Fruit fly (Drosophila melanogaster) whole organism, embryonic: ENCODE data around the gene CG10996.
A peak's percentile ranks its signal among the peaks of the same experiment; 100 is the strongest.

Source experiments
- ATbp ChIP-seq: fragments of 200-800 bp; sonication (Bioruptor generic); optimal IDR thresholded peaks from 2 replicates; lab custom pipeline; 2017; ENCODE audit warnings: missing biosample characterization, mild to moderate bottlenecking, missing genetic modification characterization, missing genetic modification reagents
- Awh ChIP-seq: fragments of 200-800 bp; sonication (Bioruptor generic); IDR thresholded peaks from 2 replicates; pipeline ENCODE4, ENCODE4 v1.3.6; 2022; ENCODE audit warnings: missing biosample characterization, missing genetic modification characterization
- BEAF-32 ChIP-seq: fragments of 200-800 bp; sonication (Bioruptor generic); optimal IDR thresholded peaks from 3 replicates; lab custom pipeline; 2017; ENCODE audit warnings: missing biosample characterization, missing genetic modification characterization, mild to moderate bottlenecking, moderate library complexity, missing genetic modification reagents
- CG10366 ChIP-seq: fragments of 200-800 bp; sonication (Bioruptor generic); IDR thresholded peaks from 2 replicates; pipeline ENCODE4 v1.3.6; 2022; ENCODE audit warnings: missing biosample characterization, missing genetic modification characterization
- CG11398 ChIP-seq: fragments of 200-800 bp; sonication (Bioruptor generic); optimal IDR thresholded peaks from 2 replicates; lab custom pipeline; 2016; ENCODE audit warnings: missing biosample characterization, missing genetic modification characterization
- CG11695 ChIP-seq: fragments of 200-800 bp; sonication (Bioruptor generic); IDR thresholded peaks from 3 replicates; pipeline ENCODE4 v1.3.6; 2022; ENCODE audit warnings: missing biosample characterization, missing genetic modification characterization
- CG12299 ChIP-seq: fragments of 200-800 bp; sonication (Bioruptor generic); optimal IDR thresholded peaks from 2 replicates; lab custom pipeline; 2018; ENCODE audit warnings: missing biosample characterization, mild to moderate bottlenecking, missing genetic modification characterization
- CG12769 ChIP-seq: fragments of 200-800 bp; sonication (Bioruptor generic); optimal IDR thresholded peaks from 2 replicates; lab custom pipeline; 2019; ENCODE audit warnings: missing biosample characterization, mild to moderate bottlenecking, missing genetic modification characterization, moderate library complexity
- CG14441 ChIP-seq: fragments of 200-800 bp; sonication (Bioruptor generic); IDR thresholded peaks from 2 replicates; pipeline ENCODE4 v1.3.6; 2022; ENCODE audit warnings: missing biosample characterization, missing genetic modification characterization
- CG1602 ChIP-seq: fragments of 200-800 bp; sonication (Bioruptor generic); optimal IDR thresholded peaks from 3 replicates; lab custom pipeline; 2016; ENCODE audit warnings: missing biosample characterization, missing genetic modification characterization
- CG17359 ChIP-seq: fragments of 200-800 bp; sonication (Bioruptor generic); optimal IDR thresholded peaks from 3 replicates; lab custom pipeline; 2018; ENCODE audit warnings: missing biosample characterization, mild to moderate bottlenecking, missing genetic modification characterization, moderate library complexity
- CG17829 ChIP-seq: fragments of 200-800 bp; optimal IDR thresholded peaks from 2 replicates; lab custom pipeline; 2019; ENCODE audit warnings: missing biosample characterization, mild to moderate bottlenecking, missing genetic modification characterization, moderate library complexity
- CG18619 ChIP-seq: fragments of 200-800 bp; sonication (Bioruptor generic); optimal IDR thresholded peaks from 3 replicates; lab custom pipeline; 2017; ENCODE audit warnings: missing biosample characterization, mild to moderate bottlenecking, missing genetic modification characterization
- CG2116 ChIP-seq: fragments of 200-800 bp; sonication (Bioruptor generic); optimal IDR thresholded peaks from 3 replicates; lab custom pipeline; 2018; ENCODE audit warnings: missing biosample characterization, mild to moderate bottlenecking, missing genetic modification characterization
- CG2202 ChIP-seq: fragments of 200-800 bp; sonication (Bioruptor generic); optimal IDR thresholded peaks from 2 replicates; lab custom pipeline; 2018; ENCODE audit warnings: missing biosample characterization, mild to moderate bottlenecking, missing genetic modification characterization
- CG31388 ChIP-seq: fragments of 200-800 bp; sonication (Bioruptor generic); optimal IDR thresholded peaks from 2 replicates; lab custom pipeline; 2016; ENCODE audit warnings: missing biosample characterization, missing genetic modification characterization
- CG33213 ChIP-seq: fragments of 200-800 bp; sonication (Bioruptor generic); optimal IDR thresholded peaks from 3 replicates; lab custom pipeline; 2016; ENCODE audit warnings: missing biosample characterization, missing genetic modification characterization
- CG33557 ChIP-seq: fragments of 200-800 bp; sonication (Bioruptor generic); optimal IDR thresholded peaks from 2 replicates; lab custom pipeline; 2019; ENCODE audit warnings: missing biosample characterization, mild to moderate bottlenecking, missing genetic modification characterization, moderate library complexity
- CG6272 ChIP-seq: fragments of 200-800 bp; sonication (Bioruptor generic); IDR thresholded peaks from 2 replicates; pipeline ENCODE4 v1.3.6; 2022; ENCODE audit warnings: missing biosample characterization, missing genetic modification characterization
- CG6689 ChIP-seq: fragments of 200-800 bp; sonication (Bioruptor generic); IDR thresholded peaks from 2 replicates; pipeline ENCODE4 v1.3.6; 2022; ENCODE audit warnings: missing biosample characterization, missing genetic modification characterization
- CG8290 ChIP-seq, 3 experiments: fragments of 200-800 bp; sonication (Bioruptor generic); optimal IDR thresholded peaks; 2 replicates each; lab custom pipeline; 2016 to 2019; ENCODE audit warnings: missing biosample characterization in 3 of 3, missing genetic modification characterization in 3 of 3, mild to moderate bottlenecking in 2 of 3, moderate library complexity in 1 of 3
- CG8944 ChIP-seq: fragments of 200-800 bp; sonication (Bioruptor generic); optimal IDR thresholded peaks from 3 replicates; lab custom pipeline; 2016; ENCODE audit warnings: missing biosample characterization, missing genetic modification characterization
- CG9215 ChIP-seq: fragments of 200-800 bp; sonication (Bioruptor generic); IDR thresholded peaks from 2 replicates; pipeline ENCODE4 v1.3.6; 2022; ENCODE audit warnings: missing biosample characterization, missing genetic modification characterization
- CG9876 ChIP-seq: fragments of 200-800 bp; sonication (Bioruptor generic); optimal IDR thresholded peaks from 2 replicates; lab custom pipeline; 2016; ENCODE audit warnings: missing biosample characterization, missing genetic modification characterization
- CTCF ChIP-seq: fragments of 200-800 bp; sonication (Bioruptor generic); optimal IDR thresholded peaks from 2 replicates; lab custom pipeline; 2017; ENCODE audit warnings: missing biosample characterization, mild to moderate bottlenecking, missing genetic modification characterization, moderate library complexity
- D ChIP-seq, 2 experiments: fragments of 200-800 bp in 1 of 2; fragments of >200 bp in 1 of 2; sonication (Bioruptor generic) in 1 of 2; optimal IDR thresholded peaks; 2 replicates in 1 of 2; 3 replicates in 1 of 2; lab custom pipeline; 2017; ENCODE audit warnings: mild to moderate bottlenecking in 1 of 2, missing biosample characterization in 1 of 2, missing genetic modification characterization in 1 of 2, missing genetic modification reagents in 1 of 2
- Dfd ChIP-seq, 2 experiments: fragments of >200 bp; optimal IDR thresholded peaks; 2 replicates each; lab custom pipeline; 2017; ENCODE audit warnings: missing biosample characterization in 2 of 2, missing genetic modification characterization in 2 of 2
- Elba2 ChIP-seq: fragments of 200-800 bp; sonication (Bioruptor generic); optimal IDR thresholded peaks from 3 replicates; lab custom pipeline; 2016; ENCODE audit warnings: missing biosample characterization, missing genetic modification characterization
- Ets65A ChIP-seq: fragments of 200-800 bp; sonication (Bioruptor generic); peaks from one replicate; lab custom pipeline; 2016; ENCODE audit warnings: missing biosample characterization, missing genetic modification characterization
- Fer1 ChIP-seq: fragments of 200-800 bp; sonication (Bioruptor generic); optimal IDR thresholded peaks from 2 replicates; lab custom pipeline; 2017; ENCODE audit warnings: missing biosample characterization, mild to moderate bottlenecking, missing genetic modification characterization
- Fer2 ChIP-seq: fragments of 200-800 bp; sonication (Bioruptor generic); optimal IDR thresholded peaks from 2 replicates; lab custom pipeline; 2018; ENCODE audit warnings: missing biosample characterization, mild to moderate bottlenecking, missing genetic modification characterization, moderate library complexity
- MTF-1 ChIP-seq: fragments of 200-800 bp; sonication (Bioruptor generic); optimal IDR thresholded peaks from 2 replicates; lab custom pipeline; 2018; ENCODE audit warnings: missing biosample characterization, mild to moderate bottlenecking, missing genetic modification characterization, borderline replicate concordance
- Mad ChIP-seq: fragments of 200-800 bp; sonication (Bioruptor generic); optimal IDR thresholded peaks from 2 replicates; lab custom pipeline; 2016; ENCODE audit warnings: missing biosample characterization, missing genetic modification characterization
- Med ChIP-seq: fragments of 200-800 bp; sonication (Bioruptor generic); peaks from one replicate; lab custom pipeline; 2016; ENCODE audit warnings: missing biosample characterization, missing genetic modification characterization, mild to moderate bottlenecking, inconsistent platforms, moderate library complexity
- Taf1 ChIP-seq: fragments of 200-800 bp; sonication (Bioruptor generic); IDR thresholded peaks from 2 replicates; pipeline ENCODE4 v1.3.6; 2022; ENCODE audit warnings: missing biosample characterization, missing genetic modification characterization
- bab2 ChIP-seq: fragments of 200-800 bp; sonication (Bioruptor generic); optimal IDR thresholded peaks from 2 replicates; lab custom pipeline; 2016; ENCODE audit warnings: missing biosample characterization, missing genetic modification characterization
- bowl ChIP-seq: fragments of 200-800 bp; sonication (Bioruptor generic); IDR thresholded peaks from 2 replicates; pipeline ENCODE4 v1.3.6; 2022; ENCODE audit warnings: missing biosample characterization, missing genetic modification characterization
- dati ChIP-seq: fragments of 200-800 bp; sonication (Bioruptor generic); IDR thresholded peaks from 2 replicates; pipeline ENCODE4 v1.3.6; 2022; ENCODE audit warnings: missing biosample characterization, missing genetic modification characterization
- dpn ChIP-seq, 2 experiments: fragments of 200-800 bp; sonication (Bioruptor generic); optimal IDR thresholded peaks; 3 replicates each; lab custom pipeline; 2016; ENCODE audit warnings: missing biosample characterization in 2 of 2, missing genetic modification characterization in 2 of 2
- dysf ChIP-seq: fragments of 200-800 bp; sonication (Bioruptor generic); IDR thresholded peaks from 3 replicates; pipeline ENCODE4 v1.3.6; 2022; ENCODE audit warnings: missing biosample characterization, missing genetic modification characterization
- ems ChIP-seq: fragments of 200-800 bp; sonication (Bioruptor generic); optimal IDR thresholded peaks from 3 replicates; lab custom pipeline; 2016; ENCODE audit warnings: missing biosample characterization, missing genetic modification characterization
- fru ChIP-seq: fragments of >200 bp; optimal IDR thresholded peaks from 2 replicates; lab custom pipeline; 2017
- gsb-n ChIP-seq: fragments of 200-800 bp; sonication (Bioruptor generic); optimal IDR thresholded peaks from 3 replicates; lab custom pipeline; 2018; ENCODE audit warnings: missing biosample characterization, mild to moderate bottlenecking, missing genetic modification characterization
- hb ChIP-seq: fragments of 200-800 bp; sonication (Bioruptor generic); IDR thresholded peaks from 3 replicates; pipeline ENCODE4 v1.3.6; 2022; ENCODE audit warnings: missing biosample characterization, missing genetic modification characterization; ENCODE audit not compliant: partially characterized antibody
- hbn ChIP-seq: fragments of 200-800 bp; sonication (Bioruptor generic); IDR thresholded peaks from 2 replicates; pipeline ENCODE4 v1.3.6; 2022; ENCODE audit warnings: missing biosample characterization, missing genetic modification characterization; ENCODE audit not compliant: partially characterized antibody
- pan ChIP-seq, 4 experiments: fragments of >200 bp in 3 of 4; fragments of 200-800 bp in 1 of 4; sonication (Bioruptor generic) in 1 of 4; optimal IDR thresholded peaks in 3 of 4; IDR thresholded peaks in 1 of 4; 2 replicates each; pipeline versions ENCODE4 v1.3.6 to Lab custom; 2017 to 2022; ENCODE audit warnings: missing biosample characterization in 2 of 4, missing genetic modification characterization in 2 of 4, mixed read lengths in 1 of 4
- pho ChIP-seq: fragments of 200-800 bp; sonication (Bioruptor generic); optimal IDR thresholded peaks from 2 replicates; lab custom pipeline; 2016; ENCODE audit warnings: missing biosample characterization, missing genetic modification characterization
- vnd ChIP-seq: fragments of 200-800 bp; sonication (Bioruptor generic); IDR thresholded peaks from 3 replicates; pipeline ENCODE4 v1.3.6; 2022; ENCODE audit warnings: missing biosample characterization, missing genetic modification characterization; ENCODE audit not compliant: partially characterized antibody
- zfh1 ChIP-seq: fragments of 200-800 bp; sonication (Bioruptor generic); IDR thresholded peaks from 3 replicates; pipeline ENCODE4 v1.3.6; 2022; ENCODE audit warnings: missing biosample characterization, missing genetic modification characterization

CG10996 gene

DNA sequence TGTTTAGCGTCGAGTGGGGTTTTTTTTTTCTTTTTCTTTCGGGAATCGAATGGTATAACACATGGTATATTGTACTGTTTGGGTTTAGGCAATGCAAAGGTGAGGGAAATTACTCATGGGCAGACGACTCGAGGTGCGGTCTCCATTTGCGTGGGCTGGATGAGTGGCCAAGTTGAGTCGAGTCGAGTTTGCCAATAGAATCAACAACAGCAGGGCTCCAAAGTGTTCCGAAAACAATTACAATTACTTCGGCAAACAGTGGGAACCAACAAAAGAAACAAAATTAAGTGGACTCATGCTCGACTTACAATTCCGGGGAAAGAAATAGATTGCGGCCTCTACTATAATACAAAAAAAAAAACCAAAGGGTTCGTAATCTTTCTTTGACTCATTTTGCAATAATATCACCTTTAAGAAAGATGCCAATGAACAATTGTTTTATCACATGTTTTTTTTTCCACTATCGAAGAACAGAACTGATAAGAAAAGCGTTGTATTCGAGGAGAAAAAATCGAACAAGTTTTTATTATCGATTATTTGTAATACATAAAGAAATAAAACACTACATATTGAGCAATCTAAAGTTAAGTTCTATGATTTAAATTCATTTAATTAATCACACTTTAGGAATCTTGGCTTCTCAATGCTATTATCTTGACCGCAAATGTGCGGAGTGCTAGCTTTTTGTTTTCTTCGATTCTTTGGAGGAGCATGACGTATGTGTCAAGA, 23.0 kb upstream of the CG10996 start (continued):
- TF ChIP-seq CG8290 (GFP tag; optimal IDR thresholded peaks at IDR 0.05; lab: Kevin White, UChicago) (no peak), CG8290 (tag; optimal IDR thresholded peaks at IDR 0.05; lab: Kevin White, UChicago) (peak in 1 of 2 experiments; percentile 7), CG9876 (GFP tag; lab: Kevin White, UChicago) (no peak), CG2202 (peak; percentile 4), Dfd (GFP tag; optimal IDR thresholded peaks at IDR 0.05; lab: Kevin White, UChicago) (no peak), vnd (GFP tag; lab: Robert Waterston, UW) (no peak), Awh (GFP tag; lab: Robert Waterston, UW) (0 out of 2 replicates have a peak, but pooled peaks have one; percentile 48), D (optimal IDR thresholded peaks at IDR 0.05; lab: Kevin White, UChicago) (no peak), D (GFP tag; optimal IDR thresholded peaks at IDR 0.05; lab: Kevin White, UChicago) (no peak), ATbp (GFP tag; lab: Kevin White, UChicago) (peak; percentile 57), Mad (GFP tag; lab: Kevin White, UChicago) (no peak), CG8944 (GFP tag; lab: Kevin White, UChicago) (no peak), CG17829 (no peak), Ets65A (GFP tag; lab: Kevin White, UChicago) (peak; percentile 77), Taf1 (GFP tag; lab: Robert Waterston, UW) (no peak), fru (no peak), Med (GFP tag; lab: Kevin White, UChicago) (peak; percentile 39), Elba2 (no peak), CG17359 (tag; lab: Kevin White, UChicago) (peak; percentile 21), CG12299 (tag; lab: Kevin White, UChicago) (no peak), hb (GFP tag; lab: Robert Waterston, UW) (no peak), pho (GFP tag; lab: Kevin White, UChicago) (no peak), Fer1 (GFP tag; lab: Kevin White, UChicago) (peak; percentile 30), bab2 (GFP tag; lab: Kevin White, UChicago) (peak; percentile 28), CG18619 (GFP tag; lab: Kevin White, UChicago) (peak; percentile 31), CG12769 (tag; lab: Kevin White, UChicago) (no peak), BEAF-32 (GFP tag; lab: Kevin White, UChicago) (no peak), CG6689 (GFP tag; lab: Robert Waterston, UW) (0 out of 2 replicates have a peak, but pooled peaks have one; percentile 14), bowl (GFP tag; lab: Robert Waterston, UW) (no peak), CG33557 (GFP tag; lab: Kevin White, UChicago) (no peak), CG1602 (no peak), CTCF (GFP tag; lab: Kevin White, UChicago) (no peak), CG14441 (GFP tag; lab: Robert Waterston, UW) (no peak), dpn (GFP tag; optimal IDR thresholded peaks at IDR 0.05; lab: Kevin White, UChicago) (peak in 1 of 2 experiments; percentile 14), CG33213 (GFP tag; lab: Kevin White, UChicago) (no peak), dysf (0 out of 3 replicates have a peak, but pooled peaks have one; percentile 25), CG11695 (GFP tag; lab: Robert Waterston, UW) (no peak), pan (optimal IDR thresholded peaks at IDR 0.05; lab: Kevin White, UChicago) (no peak), pan (GFP tag; optimal IDR thresholded peaks at IDR 0.05 in 1 of 2, IDR thresholded peaks at IDR 0.05 in 1 of 2) (no peak), hbn (GFP tag; lab: Robert Waterston, UW) (no peak), CG11398 (GFP tag; lab: Kevin White, UChicago) (no peak), CG10366 (GFP tag; lab: Robert Waterston, UW) (no peak), gsb-n (tag; lab: Kevin White, UChicago) (peak; percentile 15), CG9215 (GFP tag; lab: Robert Waterston, UW) (no peak), Fer2 (tag; lab: Kevin White, UChicago) (no peak), ems (GFP tag; lab: Kevin White, UChicago) (no peak), MTF-1 (GFP tag; lab: Kevin White, UChicago) (no peak), zfh1 (GFP tag; lab: Robert Waterston, UW) (no peak), CG31388 (GFP tag; lab: Kevin White, UChicago) (no peak), dati (GFP tag; lab: Robert Waterston, UW) (no peak), CG2116 (GFP tag; lab: Kevin White, UChicago) (no peak), CG6272 (GFP tag; lab: Robert Waterston, UW) (no peak)
